Fruit fly (Drosophila melanogaster) S2 (cell line): ENCODE measurements around the gene CG31288.

Experiments used
- CG8478 ChIP-seq: fragments of >200 bp; optimal IDR thresholded peaks from 2 replicates; lab custom pipeline; 2018
- CTCF ChIP-seq, 2 experiments: fragments of >200 bp; optimal IDR thresholded peaks; 2 replicates each; lab custom pipeline; 2018

DNA sequence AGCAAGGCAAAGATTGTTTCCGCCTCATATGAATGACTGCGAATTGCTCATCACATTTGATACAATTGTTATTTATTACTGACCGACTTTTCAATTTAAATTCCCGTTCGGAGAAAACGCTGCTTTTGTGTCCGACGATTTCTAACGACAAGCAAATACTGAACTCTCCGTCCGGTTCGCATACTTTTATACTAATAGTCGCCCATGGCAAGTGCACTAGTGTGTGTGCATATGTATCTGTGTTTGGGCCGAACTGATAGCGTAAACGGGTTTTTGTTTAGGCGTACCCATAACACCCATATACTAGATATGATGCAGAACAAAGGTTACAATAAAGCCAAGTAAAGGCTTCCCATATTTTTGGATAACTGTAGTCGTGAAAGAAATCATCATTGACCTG, 8.9 kb upstream of the CG31288 start, which contains the start of gene CG10550:
- TF ChIP-seq CTCF (optimal IDR thresholded peaks at IDR 0.05; lab: Kevin White, UChicago), result no peak
- TF ChIP-seq CG8478 (lab: Kevin White, UChicago), result no peak
